Worm (Caenorhabditis elegans): ENCODE data around the gene C06E7.88.

DNA sequence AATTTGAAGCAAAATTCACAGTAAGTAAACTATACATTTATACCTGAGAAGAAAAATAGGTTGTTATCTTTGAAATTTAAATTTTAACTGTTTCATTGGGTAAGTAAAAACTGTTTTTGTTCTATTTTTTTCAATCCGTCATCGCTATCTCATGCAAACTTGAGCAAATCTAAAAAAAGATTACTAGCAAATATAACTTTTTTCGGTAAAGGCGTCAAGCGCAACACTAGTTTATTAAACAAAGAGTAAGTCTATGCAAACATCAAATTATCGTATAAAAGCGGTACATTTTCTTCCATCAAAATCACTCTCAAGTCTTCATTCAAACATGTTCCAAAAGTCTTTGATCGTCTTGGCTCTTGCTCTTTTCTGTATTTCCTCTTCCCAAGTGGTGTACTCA lies 28.1 kb upstream of the C06E7.88 start, which contains the start of gene nspb-6:
- TF ChIP-seq pha-4 (tag; optimal IDR thresholded peaks at IDR 0.05): no peak
- TF ChIP-seq ceh-2 (tag; optimal IDR thresholded peaks at IDR 0.05): no peak
- no peak for TF ChIP-seq pax-1 (tag; optimal IDR thresholded peaks at IDR 0.05)
- no peak for TF ChIP-seq nhr-11 (tag; optimal IDR thresholded peaks at IDR 0.05)
- TF ChIP-seq dve-1 (tag; optimal IDR thresholded peaks at IDR 0.05): no peak
- TF ChIP-seq pag-3 (tag; optimal IDR thresholded peaks at IDR 0.05; ENCODE audit: borderline replicate concordance): no peak
- no peak for TF ChIP-seq ama-1 (optimal IDR thresholded peaks at IDR 0.05)
- TF ChIP-seq fax-1 (tag; optimal IDR thresholded peaks at IDR 0.05): no peak
- TF ChIP-seq ceh-24 (tag; optimal IDR thresholded peaks at IDR 0.05): no peak
- TF ChIP-seq pqm-1 (tag; optimal IDR thresholded peaks at IDR 0.05): no peak
- TF ChIP-seq che-1 (tag; optimal IDR thresholded peaks at IDR 0.05): no peak
- no peak for TF ChIP-seq ztf-16 (tag; optimal IDR thresholded peaks at IDR 0.05)
- TF ChIP-seq dmd-4 (tag; optimal IDR thresholded peaks at IDR 0.05; ENCODE audit: borderline replicate concordance): no peak
